Fruit fly (Drosophila melanogaster) whole organism, pupa: Measurements from ENCODE around the gene CG34112.

Experiments
- CG10348 ChIP-seq: fragments of 200-800 bp; sonication (Bioruptor generic); IDR thresholded peaks from 2 replicates; pipeline ENCODE4 v1.3.6; 2022; ENCODE audit warnings: missing biosample characterization, missing genetic modification characterization
- CG12605 ChIP-seq: fragments of 200-800 bp; sonication (Bioruptor generic); IDR thresholded peaks from 2 replicates; pipeline ENCODE4 v1.3.6; 2022; ENCODE audit warnings: missing biosample characterization, missing genetic modification characterization
- CG14655 ChIP-seq: fragments of 200-800 bp; sonication (Bioruptor generic); optimal IDR thresholded peaks from 3 replicates; lab custom pipeline; 2017; ENCODE audit warnings: mild to moderate bottlenecking, missing biosample characterization, missing genetic modification reagents, missing genetic modification characterization
- CG15710 ChIP-seq: fragments of 200-800 bp; sonication (Bioruptor generic); optimal IDR thresholded peaks from 2 replicates; lab custom pipeline; 2018; ENCODE audit warnings: missing biosample characterization, mild to moderate bottlenecking, missing genetic modification characterization, moderate library complexity
- CG17806 ChIP-seq: fragments of 200-800 bp; sonication (Bioruptor generic); optimal IDR thresholded peaks from 2 replicates; lab custom pipeline; 2018; ENCODE audit warnings: missing biosample characterization, mild to moderate bottlenecking, missing genetic modification characterization, moderate library complexity
- CG32121 ChIP-seq: fragments of 200-800 bp; sonication (Bioruptor generic); IDR thresholded peaks from 2 replicates; pipeline ENCODE4 v1.3.6; 2022; ENCODE audit warnings: missing biosample characterization, missing genetic modification characterization
- CG34367 ChIP-seq: fragments of 200-800 bp; sonication (Bioruptor generic); optimal IDR thresholded peaks from 2 replicates; lab custom pipeline; 2018; ENCODE audit warnings: missing biosample characterization, mild to moderate bottlenecking, missing genetic modification characterization
- CG4496 ChIP-seq: fragments of 200-800 bp; sonication (Bioruptor generic); IDR thresholded peaks from 3 replicates; pipeline ENCODE4 v1.3.6; 2022; ENCODE audit warnings: missing biosample characterization, missing genetic modification characterization
- CG8159 ChIP-seq: fragments of 200-800 bp; sonication (Bioruptor generic); optimal IDR thresholded peaks from 3 replicates; lab custom pipeline; 2018; ENCODE audit warnings: missing biosample characterization, mild to moderate bottlenecking, missing genetic modification characterization, moderate library complexity
- CG8301 ChIP-seq: fragments of 200-800 bp; sonication (Bioruptor generic); optimal IDR thresholded peaks from 2 replicates; lab custom pipeline; 2018; ENCODE audit warnings: missing biosample characterization, mild to moderate bottlenecking, missing genetic modification characterization
- CG9948 ChIP-seq: fragments of 200-800 bp; sonication (Bioruptor generic); optimal IDR thresholded peaks from 2 replicates; lab custom pipeline; 2018; ENCODE audit warnings: missing biosample characterization, mild to moderate bottlenecking, missing genetic modification characterization, moderate library complexity
- D1 ChIP-seq: fragments of 200-800 bp; sonication (Bioruptor generic); optimal IDR thresholded peaks from 2 replicates; lab custom pipeline; 2018; ENCODE audit warnings: missing biosample characterization, mild to moderate bottlenecking, missing genetic modification characterization, moderate library complexity
- EcR ChIP-seq: fragments of 200-800 bp; sonication (Bioruptor generic); optimal IDR thresholded peaks from 3 replicates; lab custom pipeline; 2019; ENCODE audit warnings: missing biosample characterization, missing genetic modification characterization, mild to moderate bottlenecking, moderate library complexity, missing genetic modification reagents
- Ets98B ChIP-seq: fragments of 200-800 bp; sonication (Bioruptor generic); IDR thresholded peaks from 2 replicates; pipeline ENCODE4 v1.3.6; 2022; ENCODE audit warnings: missing biosample characterization, missing genetic modification characterization
- Pif1A ChIP-seq: fragments of 200-800 bp; sonication (Bioruptor generic); optimal IDR thresholded peaks from 3 replicates; lab custom pipeline; 2016; ENCODE audit warnings: missing biosample characterization, missing genetic modification characterization
- Pif1B ChIP-seq: fragments of 200-800 bp; sonication (Bioruptor generic); optimal IDR thresholded peaks from 3 replicates; lab custom pipeline; 2016; ENCODE audit warnings: missing biosample characterization, missing genetic modification characterization
- Snoo ChIP-seq: fragments of 200-800 bp; sonication (Bioruptor generic); optimal IDR thresholded peaks from 3 replicates; lab custom pipeline; 2017; ENCODE audit warnings: missing biosample characterization, mild to moderate bottlenecking, missing genetic modification characterization, inconsistent platforms
- fd96Ca ChIP-seq: fragments of 200-800 bp; sonication (Bioruptor generic); IDR thresholded peaks from 3 replicates; pipeline ENCODE4 v1.3.6; 2022; ENCODE audit warnings: missing biosample characterization, missing genetic modification characterization
- gl ChIP-seq: fragments of 200-800 bp; sonication (Bioruptor generic); optimal IDR thresholded peaks from 2 replicates; lab custom pipeline; 2018; ENCODE audit warnings: missing biosample characterization, mild to moderate bottlenecking, missing genetic modification characterization
- rn ChIP-seq: fragments of 200-800 bp; sonication (Bioruptor generic); IDR thresholded peaks from 2 replicates; pipeline ENCODE4 v1.3.6; 2022; ENCODE audit warnings: missing biosample characterization, missing genetic modification characterization

Gene CG34112

dm6 chr3R:4394117-4394516, at the start of gene CG34112:
Gene CG34112, minus strand, starts transcription at chr3R:4394259.
- TF ChIP-seq CG4496 (GFP tag; lab: Robert Waterston, UW): 0 out of 3 replicates have a peak, but pooled peaks have one; percentile 37
- no peak for TF ChIP-seq CG17806
- TF ChIP-seq rn (GFP tag; lab: Robert Waterston, UW): no peak
- 0 out of 2 replicates have a peak, but pooled peaks have one; percentile 16 for TF ChIP-seq CG12605 (GFP tag; lab: Robert Waterston, UW)
- no peak for TF ChIP-seq D1 (tag; lab: Kevin White, UChicago)
- TF ChIP-seq EcR (GFP tag; lab: Kevin White, UChicago): no peak
- 0 out of 2 replicates have a peak, but pooled peaks have one; percentile 23 for TF ChIP-seq Ets98B

dm6 chr3R:4437817-4438216, 43.8 kb upstream of the CG34112 start:
- no peak for TF ChIP-seq CG9948
- TF ChIP-seq CG17806: no peak
- no peak for TF ChIP-seq CG14655
- TF ChIP-seq D1 (tag; lab: Kevin White, UChicago): no peak
- no peak for TF ChIP-seq EcR (GFP tag; lab: Kevin White, UChicago)
- no peak for TF ChIP-seq CG10348 (GFP tag; lab: Robert Waterston, UW)
- TF ChIP-seq gl: no peak
- TF ChIP-seq CG12605 (GFP tag; lab: Robert Waterston, UW): no peak
- no peak for TF ChIP-seq CG32121 (GFP tag; lab: Robert Waterston, UW)

- TF ChIP-seq CG17806 (peak; percentile 36), gl (no peak), CG15710 (tag; lab: Kevin White, UChicago) (peak; percentile 51), fd96Ca (GFP tag; lab: Robert Waterston, UW) (peak; percentile 34; the same call in 1 of the 3 replicates), CG4496 (GFP tag; lab: Robert Waterston, UW) (peak; percentile 45; the same call in 1 of the 3 replicates), CG10348 (GFP tag; lab: Robert Waterston, UW) (no peak), rn (GFP tag; lab: Robert Waterston, UW) (0 out of 2 replicates have a peak, but pooled peaks have one; percentile 37)
Measured at dm6 chr3R:4437113-4437512, 43.1 kb upstream of the CG34112 start, which contains the start of the genes Lipt2 and CG14650. Gene Lipt2, minus strand, starts transcription at chr3R:4437329. Gene CG14650, plus strand, starts transcription at chr3R:4437387.

- peak; percentile 55; the same call in 2 of the 3 replicates for TF ChIP-seq fd96Ca (GFP tag; lab: Robert Waterston, UW)
- TF ChIP-seq CG4496 (GFP tag; lab: Robert Waterston, UW): peak; percentile 65
- TF ChIP-seq Snoo (tag; lab: Kevin White, UChicago): peak; percentile 63
- TF ChIP-seq CG34367: no peak
- peak; percentile 76 for TF ChIP-seq EcR (GFP tag; lab: Kevin White, UChicago)
- TF ChIP-seq Pif1B (GFP tag; lab: Kevin White, UChicago): no peak
- peak; percentile 14; the same call in 1 of the 2 replicates for TF ChIP-seq CG12605 (GFP tag; lab: Robert Waterston, UW)
- peak; percentile 44 for TF ChIP-seq CG32121 (GFP tag; lab: Robert Waterston, UW)
- peak; percentile 49 for TF ChIP-seq CG15710 (tag; lab: Kevin White, UChicago)
- peak; percentile 33 for TF ChIP-seq gl
- 0 out of 2 replicates have a peak, but pooled peaks have one; percentile 48 for TF ChIP-seq Ets98B
Measured at dm6 chr3R:4433441-4434077, 39.5 kb upstream of the CG34112 start, which contains the start of the genes eIF3a and CG1074. Gene eIF3a, minus strand, starts transcription at chr3R:4433895. Gene CG1074, plus strand, starts transcription at chr3R:4433965.

dm6 chr3R:4428585-4429464, 34.8 kb upstream of the CG34112 start, which contains the start of gene srl:
Gene srl, minus strand, starts transcription at chr3R:4429335.
- TF ChIP-seq CG17806: no peak
- 0 out of 2 replicates have a peak, but pooled peaks have one; percentile 14 for TF ChIP-seq CG32121 (GFP tag; lab: Robert Waterston, UW)
- TF ChIP-seq, all 21 proteins: peak for 1

- TF ChIP-seq CG4496 (GFP tag; lab: Robert Waterston, UW): no peak
- no peak for TF ChIP-seq gl
- TF ChIP-seq Ets98B: no peak
- TF ChIP-seq Pif1B (GFP tag; lab: Kevin White, UChicago): no peak
- TF ChIP-seq CG8301 (tag; lab: Kevin White, UChicago): no peak
- TF ChIP-seq EcR (GFP tag; lab: Kevin White, UChicago): no peak
- no peak for TF ChIP-seq CG9948
- no peak for TF ChIP-seq CG14655
- no peak for TF ChIP-seq fd96Ca (GFP tag; lab: Robert Waterston, UW)
- no peak for TF ChIP-seq CG34367
- TF ChIP-seq CG12605 (GFP tag; lab: Robert Waterston, UW): no peak
- TF ChIP-seq CG8159 (tag; lab: Kevin White, UChicago): no peak
- TF ChIP-seq D1 (tag; lab: Kevin White, UChicago): no peak
- TF ChIP-seq Pif1A: no peak
- no peak for TF ChIP-seq Snoo (tag; lab: Kevin White, UChicago)
- no peak for TF ChIP-seq CG17806
- TF ChIP-seq CG15710 (tag; lab: Kevin White, UChicago): no peak
Measured at dm6 chr3R:4426730-4427129, 32.7 kb upstream of the CG34112 start, which contains the start of gene CG31525. Gene CG31525, plus strand, starts transcription at chr3R:4427030.
